Worm (Caenorhabditis elegans) whole organism, late embryonic: ENCODE measurements around the gene srg-33.

Experiments
- F13H6.1 ChIP-seq: sonication (generic microtip); optimal IDR thresholded peaks from 2 replicates; lab custom pipeline; 2016; ENCODE audit warnings: missing genetic modification characterization, missing compliant biosample characterization
- ahr-1 ChIP-seq: sonication (generic microtip); optimal IDR thresholded peaks from 2 replicates; lab custom pipeline; 2016; ENCODE audit warnings: missing genetic modification characterization, missing compliant biosample characterization
- ceh-30 ChIP-seq: fragments of 150-350 bp; optimal IDR thresholded peaks from 2 replicates; lab custom pipeline; 2014; ENCODE audit warnings: missing biosample characterization, missing genetic modification characterization
- ceh-6 ChIP-seq: fragments of 200-800 bp; sonication (Bioruptor generic); optimal IDR thresholded peaks from 2 replicates; lab custom pipeline; 2018; ENCODE audit warnings: mild to moderate bottlenecking, missing genetic modification characterization, missing compliant biosample characterization
- dmd-4 ChIP-seq: sonication (generic microtip); optimal IDR thresholded peaks from 2 replicates; lab custom pipeline; 2016; ENCODE audit warnings: borderline replicate concordance, missing genetic modification characterization, missing compliant biosample characterization
- elt-2 ChIP-seq: sonication (generic microtip); optimal IDR thresholded peaks from 2 replicates; lab custom pipeline; 2016; ENCODE audit warnings: missing genetic modification reagents, missing genetic modification characterization, missing compliant biosample characterization
- gmeb-2 ChIP-seq: sonication (generic microtip); optimal IDR thresholded peaks from 2 replicates; lab custom pipeline; 2016; ENCODE audit warnings: missing genetic modification characterization, inconsistent platforms, missing compliant biosample characterization
- mec-3 ChIP-seq: sonication (generic microtip); optimal IDR thresholded peaks from 2 replicates; lab custom pipeline; 2016; ENCODE audit warnings: borderline replicate concordance, missing genetic modification characterization, missing compliant biosample characterization
- pha-4 ChIP-seq: fragments of 150-350 bp; optimal IDR thresholded peaks from 2 replicates; lab custom pipeline; 2018; ENCODE audit warnings: missing biosample characterization, missing genetic modification reagents, missing genetic modification characterization
- pqm-1 ChIP-seq: sonication (generic microtip); optimal IDR thresholded peaks from 2 replicates; lab custom pipeline; 2016; ENCODE audit warnings: missing genetic modification characterization, missing compliant biosample characterization
- sox-2 ChIP-seq: fragments of 200-800 bp; sonication (Bioruptor generic); IDR thresholded peaks from 2 replicates; pipeline ENCODE4 v1.3.6; 2022; ENCODE audit warnings: missing genetic modification reagents, missing genetic modification characterization, missing compliant biosample characterization
- syd-9 ChIP-seq: sonication (generic microtip); optimal IDR thresholded peaks from 2 replicates; lab custom pipeline; 2016; ENCODE audit warnings: mild to moderate bottlenecking, missing genetic modification characterization, moderate library complexity, missing compliant biosample characterization
- unc-55 ChIP-seq: sonication (generic microtip); optimal IDR thresholded peaks from 2 replicates; lab custom pipeline; 2017; ENCODE audit warnings: missing biosample characterization, missing genetic modification reagents, missing genetic modification characterization
- zip-5 ChIP-seq: sonication (generic microtip); optimal IDR thresholded peaks from 2 replicates; lab custom pipeline; 2016; ENCODE audit warnings: missing genetic modification characterization, missing compliant biosample characterization

ce11 chrV:8254973-8255372 lies 36.9 kb upstream of the srg-33 start:
- TF ChIP-seq sox-2 (GFP tag; lab: Robert Waterston, UW): no peak
- no peak for TF ChIP-seq elt-2
- TF ChIP-seq ahr-1 (tag; lab: Kevin White, UChicago): no peak
- no peak for TF ChIP-seq ceh-30
- TF ChIP-seq zip-5 (tag; lab: Kevin White, UChicago): no peak
- TF ChIP-seq syd-9 (tag; lab: Kevin White, UChicago): no peak
- no peak for TF ChIP-seq mec-3 (tag; lab: Kevin White, UChicago)
- no peak for TF ChIP-seq ceh-6
- no peak for TF ChIP-seq pqm-1
- no peak for TF ChIP-seq pha-4 (tag; lab: Kevin White, UChicago)
- TF ChIP-seq F13H6.1 (tag; lab: Kevin White, UChicago): no peak
- no peak for TF ChIP-seq gmeb-2 (tag; lab: Kevin White, UChicago)
- TF ChIP-seq dmd-4 (tag; lab: Kevin White, UChicago): no peak
- no peak for TF ChIP-seq unc-55 (GFP tag; lab: Kevin White, UChicago)
